Fruit fly (Drosophila melanogaster) whole organism, embryonic: ENCODE data around the gene Irbp18.
A peak's percentile ranks its signal among the peaks of the same experiment; 100 is the strongest.

Experiments used
- ATbp ChIP-seq: fragments of 200-800 bp; sonication (Bioruptor generic); optimal IDR thresholded peaks from 2 replicates; lab custom pipeline; 2017; ENCODE audit warnings: missing biosample characterization, mild to moderate bottlenecking, missing genetic modification characterization, missing genetic modification reagents
- B-H2 ChIP-seq: fragments of 200-800 bp; sonication (Bioruptor generic); optimal IDR thresholded peaks from 2 replicates; lab custom pipeline; 2018; ENCODE audit warnings: missing biosample characterization, mild to moderate bottlenecking, missing genetic modification characterization
- Blimp-1 ChIP-seq: fragments of 200-800 bp; sonication (Bioruptor generic); optimal IDR thresholded peaks from 3 replicates; lab custom pipeline; 2018; ENCODE audit warnings: missing biosample characterization, missing genetic modification characterization, mild to moderate bottlenecking, moderate library complexity, missing genetic modification reagents
- CG10209 ChIP-seq: fragments of 200-800 bp; sonication (Bioruptor generic); optimal IDR thresholded peaks from 3 replicates; lab custom pipeline; 2017; ENCODE audit warnings: missing biosample characterization, mild to moderate bottlenecking, missing genetic modification characterization, missing genetic modification reagents
- CG10654 ChIP-seq: fragments of 200-800 bp; sonication (Bioruptor generic); optimal IDR thresholded peaks from 2 replicates; lab custom pipeline; 2016; ENCODE audit warnings: missing biosample characterization, missing genetic modification characterization
- CG11456 ChIP-seq: fragments of 200-800 bp; sonication (Bioruptor generic); IDR thresholded peaks from 3 replicates; pipeline ENCODE4 v1.3.6; 2022; ENCODE audit warnings: missing biosample characterization, missing genetic modification characterization
- CG1233 ChIP-seq: fragments of 200-800 bp; sonication (Bioruptor generic); optimal IDR thresholded peaks from 4 replicates; lab custom pipeline; 2018; ENCODE audit warnings: missing biosample characterization, mild to moderate bottlenecking, missing genetic modification characterization
- CG14965 ChIP-seq: fragments of 200-800 bp; sonication (Bioruptor generic); optimal IDR thresholded peaks from 2 replicates; lab custom pipeline; 2016; ENCODE audit warnings: missing biosample characterization, missing genetic modification characterization, borderline replicate concordance
- CG15011 ChIP-seq: fragments of 200-800 bp; sonication (Bioruptor generic); optimal IDR thresholded peaks from 3 replicates; lab custom pipeline; 2018; ENCODE audit warnings: missing biosample characterization, mild to moderate bottlenecking, missing genetic modification characterization
- CG15479 ChIP-seq: fragments of 200-800 bp; sonication (Bioruptor generic); optimal IDR thresholded peaks from 3 replicates; lab custom pipeline; 2019; ENCODE audit warnings: missing biosample characterization, mild to moderate bottlenecking, missing genetic modification characterization, moderate library complexity
- CG18262 ChIP-seq: fragments of 200-800 bp; optimal IDR thresholded peaks from 3 replicates; lab custom pipeline; 2019; ENCODE audit warnings: missing biosample characterization, mild to moderate bottlenecking, missing genetic modification characterization, moderate library complexity
- CG5953 ChIP-seq: fragments of 200-800 bp; sonication (Bioruptor generic); IDR thresholded peaks from 2 replicates; pipeline ENCODE4 v1.3.6; 2022; ENCODE audit warnings: missing biosample characterization, missing genetic modification characterization
- CG6813 ChIP-seq: fragments of 200-800 bp; sonication (Bioruptor generic); optimal IDR thresholded peaks from 2 replicates; lab custom pipeline; 2017; ENCODE audit warnings: missing biosample characterization, missing genetic modification characterization, mild to moderate bottlenecking, moderate library complexity, missing genetic modification reagents
- CG6854 ChIP-seq: fragments of 200-800 bp; sonication (Bioruptor generic); optimal IDR thresholded peaks from 3 replicates; lab custom pipeline; 2017; ENCODE audit warnings: missing biosample characterization, mild to moderate bottlenecking, missing genetic modification characterization
- CG7745 ChIP-seq: fragments of 200-800 bp; sonication (Bioruptor generic); optimal IDR thresholded peaks from 2 replicates; lab custom pipeline; 2018; ENCODE audit warnings: missing biosample characterization, mild to moderate bottlenecking, missing genetic modification characterization, moderate library complexity
- Chrac-16 ChIP-seq: fragments of 200-800 bp; sonication (Bioruptor generic); optimal IDR thresholded peaks from 3 replicates; lab custom pipeline; 2016; ENCODE audit warnings: missing biosample characterization, missing genetic modification characterization
- Dref ChIP-seq: fragments of 200-800 bp; sonication (Bioruptor generic); IDR thresholded peaks from 2 replicates; pipeline ENCODE4 v1.3.6; 2022; ENCODE audit warnings: missing biosample characterization, missing genetic modification characterization
- Elba2 ChIP-seq: fragments of 200-800 bp; sonication (Bioruptor generic); optimal IDR thresholded peaks from 3 replicates; lab custom pipeline; 2016; ENCODE audit warnings: missing biosample characterization, missing genetic modification characterization
- Fer1 ChIP-seq: fragments of 200-800 bp; sonication (Bioruptor generic); optimal IDR thresholded peaks from 2 replicates; lab custom pipeline; 2017; ENCODE audit warnings: missing biosample characterization, mild to moderate bottlenecking, missing genetic modification characterization
- Fer3 ChIP-seq: fragments of 200-800 bp; sonication (Bioruptor generic); optimal IDR thresholded peaks from 2 replicates; lab custom pipeline; 2018; ENCODE audit warnings: missing biosample characterization, mild to moderate bottlenecking, missing genetic modification characterization, moderate library complexity
- H15 ChIP-seq: fragments of 200-800 bp; sonication (Bioruptor generic); IDR thresholded peaks from 3 replicates; pipeline ENCODE4 v1.3.6; 2022; ENCODE audit warnings: missing biosample characterization, missing genetic modification characterization
- H2.0 ChIP-seq: fragments of 200-800 bp; sonication (Bioruptor generic); IDR thresholded peaks from 2 replicates; pipeline ENCODE4 v1.3.6; 2022; ENCODE audit warnings: missing biosample characterization, missing genetic modification characterization
- MESR4 ChIP-seq: fragments of 200-800 bp; sonication (Bioruptor generic); optimal IDR thresholded peaks from 2 replicates; lab custom pipeline; 2018; ENCODE audit warnings: missing biosample characterization, mild to moderate bottlenecking, missing genetic modification characterization, moderate library complexity
- MTF-1 ChIP-seq: fragments of 200-800 bp; sonication (Bioruptor generic); optimal IDR thresholded peaks from 2 replicates; lab custom pipeline; 2018; ENCODE audit warnings: missing biosample characterization, mild to moderate bottlenecking, missing genetic modification characterization, borderline replicate concordance
- Nf-YA ChIP-seq: fragments of 200-800 bp; sonication (Bioruptor generic); IDR thresholded peaks from 2 replicates; pipeline ENCODE4 v1.3.6; 2022; ENCODE audit warnings: missing biosample characterization, missing genetic modification characterization
- Opbp ChIP-seq: fragments of 200-800 bp; sonication (Bioruptor generic); IDR thresholded peaks from 3 replicates; pipeline ENCODE4 v1.3.6; 2022; ENCODE audit warnings: missing biosample characterization, missing genetic modification characterization; ENCODE audit not compliant: partially characterized antibody
- Sry-δ ChIP-seq: fragments of 200-800 bp; sonication (Bioruptor generic); optimal IDR thresholded peaks from 2 replicates; lab custom pipeline; 2016; ENCODE audit warnings: missing biosample characterization, missing genetic modification characterization
- Vsx1 ChIP-seq: fragments of 200-800 bp; sonication (Bioruptor generic); optimal IDR thresholded peaks from 2 replicates; lab custom pipeline; 2017; ENCODE audit warnings: missing biosample characterization, mild to moderate bottlenecking, missing genetic modification characterization, missing genetic modification reagents
- Xrp1 ChIP-seq: fragments of 200-800 bp; sonication (Bioruptor generic); IDR thresholded peaks from 2 replicates; pipeline ENCODE4 v1.3.6; 2022; ENCODE audit warnings: missing biosample characterization, missing genetic modification characterization
- ab ChIP-seq: fragments of 200-800 bp; sonication (Bioruptor generic); optimal IDR thresholded peaks from 2 replicates; lab custom pipeline; 2016; ENCODE audit warnings: missing biosample characterization, missing genetic modification characterization
- al ChIP-seq: fragments of 200-800 bp; sonication (Bioruptor generic); IDR thresholded peaks from 2 replicates; pipeline ENCODE4 v1.3.6; 2022; ENCODE audit warnings: missing biosample characterization, missing genetic modification characterization
- bowl ChIP-seq: fragments of 200-800 bp; sonication (Bioruptor generic); IDR thresholded peaks from 2 replicates; pipeline ENCODE4 v1.3.6; 2022; ENCODE audit warnings: missing biosample characterization, missing genetic modification characterization
- chm ChIP-seq: fragments of 200-800 bp; sonication (Bioruptor generic); IDR thresholded peaks from 2 replicates; pipeline ENCODE4 v1.3.6; 2022; ENCODE audit warnings: missing biosample characterization, missing genetic modification characterization
- dan ChIP-seq: fragments of 200-800 bp; sonication (Bioruptor generic); IDR thresholded peaks from 2 replicates; pipeline ENCODE4 v1.3.6; 2022; ENCODE audit warnings: missing biosample characterization, missing genetic modification characterization
- emc ChIP-seq: fragments of 200-800 bp; sonication (Bioruptor generic); optimal IDR thresholded peaks from 2 replicates; lab custom pipeline; 2016; ENCODE audit warnings: missing biosample characterization, missing genetic modification characterization
- gsb-n ChIP-seq: fragments of 200-800 bp; sonication (Bioruptor generic); optimal IDR thresholded peaks from 3 replicates; lab custom pipeline; 2018; ENCODE audit warnings: missing biosample characterization, mild to moderate bottlenecking, missing genetic modification characterization
- gt ChIP-seq: fragments of 200-800 bp; sonication (Bioruptor generic); IDR thresholded peaks from 2 replicates; pipeline ENCODE4 v1.3.6; 2022; ENCODE audit warnings: missing biosample characterization, missing genetic modification characterization
- her ChIP-seq: fragments of 200-800 bp; sonication (Bioruptor generic); optimal IDR thresholded peaks from 2 replicates; lab custom pipeline; 2016; ENCODE audit warnings: missing biosample characterization, missing genetic modification characterization
- jumu ChIP-seq: fragments of 200-800 bp; sonication (Bioruptor generic); optimal IDR thresholded peaks from 3 replicates; lab custom pipeline; 2016; ENCODE audit warnings: missing biosample characterization, missing genetic modification characterization
- mam ChIP-seq: fragments of 200-800 bp; sonication (Bioruptor generic); optimal IDR thresholded peaks from 3 replicates; lab custom pipeline; 2016; ENCODE audit warnings: missing biosample characterization, missing genetic modification characterization
- mirr ChIP-seq: fragments of 200-800 bp; sonication (Bioruptor generic); optimal IDR thresholded peaks from 3 replicates; lab custom pipeline; 2018; ENCODE audit warnings: missing biosample characterization, mild to moderate bottlenecking, missing genetic modification characterization
- pb ChIP-seq: fragments of 200-800 bp; sonication (Bioruptor generic); optimal IDR thresholded peaks from 3 replicates; lab custom pipeline; 2016; ENCODE audit warnings: missing biosample characterization, missing genetic modification characterization
- phol ChIP-seq: fragments of 200-800 bp; sonication (Bioruptor generic); optimal IDR thresholded peaks from 3 replicates; lab custom pipeline; 2018; ENCODE audit warnings: missing biosample characterization, mild to moderate bottlenecking, missing genetic modification characterization, moderate library complexity
- schlank ChIP-seq: fragments of 200-800 bp; sonication (Bioruptor generic); optimal IDR thresholded peaks from 2 replicates; lab custom pipeline; 2018; ENCODE audit warnings: missing biosample characterization, mild to moderate bottlenecking, missing genetic modification characterization
- sens-2 ChIP-seq: fragments of 200-800 bp; sonication (Bioruptor generic); IDR thresholded peaks from 2 replicates; pipeline ENCODE4 v1.3.6; 2022; ENCODE audit warnings: missing biosample characterization, missing genetic modification characterization
- sob ChIP-seq: fragments of 200-800 bp; sonication (Bioruptor generic); IDR thresholded peaks from 2 replicates; pipeline ENCODE4 v1.3.6; 2022; ENCODE audit warnings: missing biosample characterization, missing genetic modification characterization
- tna ChIP-seq: fragments of 200-800 bp; sonication (Bioruptor generic); IDR thresholded peaks from 2 replicates; pipeline ENCODE4 v1.3.6; 2022; ENCODE audit warnings: missing biosample characterization, missing genetic modification characterization; ENCODE audit not compliant: partially characterized antibody
- toy ChIP-seq: fragments of 200-800 bp; sonication (Bioruptor generic); IDR thresholded peaks from 2 replicates; pipeline ENCODE4 v1.3.6; 2022; ENCODE audit warnings: missing biosample characterization, missing genetic modification characterization
- tup ChIP-seq: fragments of 200-800 bp; sonication (Bioruptor generic); optimal IDR thresholded peaks from 2 replicates; lab custom pipeline; 2016; ENCODE audit warnings: missing biosample characterization, mild to moderate bottlenecking, missing genetic modification characterization, moderate library complexity

The Irbp18 gene

DNA sequence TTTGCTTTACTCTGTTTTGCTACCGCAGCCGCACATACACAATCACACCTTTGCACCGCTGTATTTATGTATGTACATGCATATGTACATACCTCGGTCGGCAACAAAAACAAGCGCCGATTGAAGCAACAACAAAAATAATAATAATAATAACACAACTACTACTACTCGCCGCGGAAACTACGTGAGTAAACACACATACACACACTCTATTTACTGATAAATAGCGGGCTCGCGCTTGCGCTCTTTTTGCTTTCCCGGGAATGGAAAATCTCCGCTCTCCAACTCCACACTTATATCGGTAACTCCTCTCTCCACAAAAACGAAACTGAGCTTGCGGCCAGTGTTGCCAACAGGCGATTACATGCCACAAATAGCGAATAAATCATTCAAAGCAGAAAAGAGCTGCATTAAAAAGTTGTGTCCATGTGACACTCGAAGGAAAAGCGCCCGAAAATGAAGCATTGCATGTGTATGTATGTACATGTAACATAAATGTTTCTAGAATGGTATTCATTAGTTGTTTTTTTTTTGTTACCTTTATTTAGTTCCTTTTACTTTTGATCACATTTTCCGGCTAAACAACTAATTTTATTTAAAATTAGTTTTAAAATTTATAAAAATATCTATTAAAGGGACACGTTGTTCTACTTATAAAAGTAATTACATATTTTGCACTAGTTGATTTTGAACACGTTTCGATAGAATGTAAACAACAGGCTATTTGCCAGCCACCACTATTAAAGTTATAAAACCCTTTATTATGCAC is 20.8 kb upstream of the Irbp18 start:
- TF ChIP-seq pb (GFP tag; lab: Kevin White, UChicago) (no peak), Elba2 (GFP tag; lab: Kevin White, UChicago) (no peak), Fer3 (tag; lab: Kevin White, UChicago) (peak; percentile 71), Blimp-1 (peak; percentile 55), CG1233 (GFP tag; lab: Kevin White, UChicago) (peak; percentile 91), CG6854 (peak; percentile 71), Opbp (0 out of 3 replicates have a peak, but pooled peaks have one; percentile 26), sens-2 (peak; percentile 68), dan (GFP tag; lab: Robert Waterston, UW) (no peak), CG15011 (GFP tag; lab: Kevin White, UChicago) (peak; percentile 75), B-H2 (GFP tag; lab: Kevin White, UChicago) (peak; percentile 92), CG6813 (GFP tag; lab: Kevin White, UChicago) (peak; percentile 91), ab (GFP tag; lab: Kevin White, UChicago) (no peak), CG10209 (GFP tag; lab: Kevin White, UChicago) (peak; percentile 81), mam (GFP tag; lab: Kevin White, UChicago) (peak; percentile 7), Vsx1 (GFP tag; lab: Kevin White, UChicago) (peak; percentile 71), jumu (GFP tag; lab: Kevin White, UChicago) (peak; percentile 39), emc (GFP tag; lab: Kevin White, UChicago) (no peak), CG11456 (GFP tag; lab: Robert Waterston, UW) (peak; percentile 81; the same call in 2 of the 3 replicates), MTF-1 (peak; percentile 86), CG7745 (tag; lab: Kevin White, UChicago) (peak; percentile 81), toy (GFP tag; lab: Robert Waterston, UW) (no peak), Dref (GFP tag; lab: Robert Waterston, UW) (no peak), ATbp (GFP tag; lab: Kevin White, UChicago) (peak; percentile 94), gsb-n (peak; percentile 57), gt (GFP tag; lab: Robert Waterston, UW) (no peak), H15 (0 out of 3 replicates have a peak, but pooled peaks have one; percentile 26), CG18262 (tag; lab: Kevin White, UChicago) (peak; percentile 30), CG5953 (GFP tag; lab: Robert Waterston, UW) (peak; percentile 49), Chrac-16 (GFP tag; lab: Kevin White, UChicago) (no peak), MESR4 (peak; percentile 41), mirr (GFP tag; lab: Kevin White, UChicago) (peak; percentile 96), Fer1 (peak; percentile 91), CG14965 (GFP tag; lab: Kevin White, UChicago) (no peak), al (no peak), her (GFP tag; lab: Kevin White, UChicago) (peak; percentile 1), tup (GFP tag; lab: Kevin White, UChicago) (peak; percentile 31), Sry-δ (GFP tag; lab: Kevin White, UChicago) (no peak), schlank (tag; lab: Kevin White, UChicago) (peak; percentile 85), bowl (no peak), Xrp1 (GFP tag; lab: Robert Waterston, UW) (peak; percentile 86), CG15479 (GFP tag; lab: Kevin White, UChicago) (peak; percentile 86), CG10654 (GFP tag; lab: Kevin White, UChicago) (peak; percentile 8), phol (tag; lab: Kevin White, UChicago) (peak; percentile 25), sob (GFP tag; lab: Robert Waterston, UW) (peak; percentile 74), tna (no peak), H2.0 (GFP tag; lab: Robert Waterston, UW) (peak; percentile 57; the same call in 1 of the 2 replicates), Nf-YA (peak; percentile 52; the same call in 1 of the 2 replicates), chm (GFP tag; lab: Robert Waterston, UW) (no peak; the same call in none of the 2 replicates)
